Fruit fly (Drosophila melanogaster) whole organism, embryonic: ENCODE results near the gene Ser.

Experiments
- CG17186 ChIP-seq: fragments of 200-800 bp; sonication (Bioruptor generic); optimal IDR thresholded peaks from 3 replicates; lab custom pipeline; 2017; ENCODE audit warnings: missing biosample characterization, missing genetic modification reagents, missing genetic modification characterization
- CG2199 ChIP-seq: fragments of 200-800 bp; sonication (Bioruptor generic); IDR thresholded peaks from 3 replicates; pipeline ENCODE4 v1.3.6; 2022; ENCODE audit warnings: missing biosample characterization, missing genetic modification characterization
- Opbp ChIP-seq: fragments of 200-800 bp; sonication (Bioruptor generic); IDR thresholded peaks from 3 replicates; pipeline ENCODE4 v1.3.6; 2022; ENCODE audit warnings: missing biosample characterization, missing genetic modification characterization; ENCODE audit not compliant: partially characterized antibody
- Xbp1 ChIP-seq: fragments of 200-800 bp; sonication (Bioruptor generic); optimal IDR thresholded peaks from 3 replicates; lab custom pipeline; 2016; ENCODE audit warnings: missing biosample characterization, mild to moderate bottlenecking, missing genetic modification characterization
- repo ChIP-seq: fragments of 200-800 bp; sonication (Bioruptor generic); optimal IDR thresholded peaks from 2 replicates; lab custom pipeline; 2016; ENCODE audit warnings: missing biosample characterization, missing genetic modification characterization
- slp2 ChIP-seq: fragments of 200-800 bp; sonication (Bioruptor generic); optimal IDR thresholded peaks from 2 replicates; lab custom pipeline; 2016; ENCODE audit warnings: missing biosample characterization, missing genetic modification characterization

DNA sequence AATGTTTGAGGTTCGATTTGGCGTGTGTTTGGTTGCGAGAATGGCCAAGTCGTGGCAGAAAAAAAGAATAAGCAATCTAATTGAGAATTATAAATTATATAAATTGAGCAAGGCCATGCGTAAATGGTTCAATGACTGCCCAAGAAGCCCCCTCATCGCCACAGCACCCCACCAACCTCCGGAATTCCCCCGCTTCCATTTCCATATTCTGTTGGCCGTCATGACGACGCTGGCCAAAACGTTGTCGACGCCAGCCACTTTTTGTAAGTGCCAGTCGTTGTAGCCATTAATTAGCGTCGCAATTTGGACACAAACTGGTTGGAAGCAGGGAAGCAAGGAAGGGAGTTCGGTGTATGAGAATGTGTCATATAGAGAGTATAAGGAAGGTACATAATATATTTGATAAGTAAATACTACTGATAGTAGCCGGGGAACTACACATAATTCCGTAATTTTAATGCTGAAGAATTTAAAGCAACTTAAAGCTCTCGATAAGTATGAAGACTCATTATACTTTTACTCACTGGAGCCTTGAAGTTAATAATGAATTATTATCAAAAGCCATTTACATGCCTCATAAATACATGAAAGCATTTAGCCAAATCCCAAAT lies 63.4 kb downstream of the Ser start:
- TF ChIP-seq slp2 (GFP tag; lab: Kevin White, UChicago) = no peak
- no peak for TF ChIP-seq Xbp1 (GFP tag; lab: Kevin White, UChicago)
- no peak for TF ChIP-seq Opbp (GFP tag; lab: Robert Waterston, UW)
- no peak for TF ChIP-seq repo (GFP tag; lab: Kevin White, UChicago)
- no peak for TF ChIP-seq CG17186
- no peak for TF ChIP-seq CG2199 (GFP tag; lab: Robert Waterston, UW)
